Worm (Caenorhabditis elegans): ENCODE measurements around the gene F56C3.3.

Gene F56C3.3

ce11 chrX:1322997-1323396 lies 35.2 kb downstream of the F56C3.3 start (continued):
- no peak for TF ChIP-seq hlh-17 (GFP tag; optimal IDR thresholded peaks at IDR 0.05; ENCODE audit: borderline replicate concordance)
- no peak for TF ChIP-seq hlh-4 (tag; optimal IDR thresholded peaks at IDR 0.05)
- no peak for TF ChIP-seq nhr-76 (tag; optimal IDR thresholded peaks at IDR 0.05)
- peak; percentile 47 for TF ChIP-seq pax-3 (tag; optimal IDR thresholded peaks at IDR 0.05)
- no peak for TF ChIP-seq nhr-12 (tag; optimal IDR thresholded peaks at IDR 0.05)
- no peak for TF ChIP-seq F16B12.6 (tag; optimal IDR thresholded peaks at IDR 0.05)
- TF ChIP-seq isw-1 (GFP tag; IDR thresholded peaks at IDR 0.05) = peak; percentile 52
- TF ChIP-seq fos-1 (tag; optimal IDR thresholded peaks at IDR 0.05) = peak; percentile 90
- peak; percentile 97 for TF ChIP-seq fkh-10 (GFP tag; optimal IDR thresholded peaks at IDR 0.05)
- no peak for TF ChIP-seq nhr-84 (tag; optimal IDR thresholded peaks at IDR 0.05)
- peak; percentile 67 for TF ChIP-seq swsn-7 (tag; optimal IDR thresholded peaks at IDR 0.05)
- peak; percentile 67 for TF ChIP-seq nhr-20 (tag; optimal IDR thresholded peaks at IDR 0.05)
- TF ChIP-seq mab-9 (GFP tag; IDR thresholded peaks at IDR 0.05) = peak; percentile 67
- TF ChIP-seq mdl-1 (tag; optimal IDR thresholded peaks at IDR 0.05) = peak; percentile 33 to 85
- TF ChIP-seq snpc-4 (tag; optimal IDR thresholded peaks at IDR 0.05) = peak; percentile 59
- TF ChIP-seq sptf-1 (tag; optimal IDR thresholded peaks at IDR 0.05) = no peak
- TF ChIP-seq alr-1 (tag; optimal IDR thresholded peaks at IDR 0.05; ENCODE audit: borderline replicate concordance) = no peak
- peak; percentile 58 to 73 for TF ChIP-seq efl-1 (optimal IDR thresholded peaks at IDR 0.05)
- TF ChIP-seq efl-1 (GFP tag; optimal IDR thresholded peaks at IDR 0.05 in 1 of 2) = peak in 1 of 2 experiments; percentile 86
- TF ChIP-seq nhr-90 (tag; optimal IDR thresholded peaks at IDR 0.05; ENCODE audit: poor library complexity) = peak; percentile 71
- TF ChIP-seq Y116A8C.19 (tag; optimal IDR thresholded peaks at IDR 0.05; ENCODE audit: borderline replicate concordance) = no peak
- no peak for TF ChIP-seq ceh-90 (tag; optimal IDR thresholded peaks at IDR 0.05)
- TF ChIP-seq mef-2 (tag; optimal IDR thresholded peaks at IDR 0.05) = no peak
- TF ChIP-seq irx-1 (tag; optimal IDR thresholded peaks at IDR 0.05) = peak; percentile 73
- TF ChIP-seq ets-5 (GFP tag; IDR thresholded peaks at IDR 0.05) = no peak
- TF ChIP-seq tbx-2 (tag; optimal IDR thresholded peaks at IDR 0.05) = peak; percentile 79
- peak; percentile 65 for TF ChIP-seq ceh-8 (GFP tag; optimal IDR thresholded peaks at IDR 0.05)
- TF ChIP-seq nhr-11 (tag; optimal IDR thresholded peaks at IDR 0.05) = peak; percentile 59
- peak; percentile 27 for TF ChIP-seq blmp-1 (tag; optimal IDR thresholded peaks at IDR 0.05)
- peak; percentile 92 for TF ChIP-seq skn-1 (tag; optimal IDR thresholded peaks at IDR 0.05)
- TF ChIP-seq lir-3 (tag; optimal IDR thresholded peaks at IDR 0.05; ENCODE audit: poor library complexity) = no peak
- TF ChIP-seq C04F5.9 (tag; optimal IDR thresholded peaks at IDR 0.05) = peak; percentile 11
- TF ChIP-seq ceh-88 (GFP tag; IDR thresholded peaks at IDR 0.05) = peak; percentile 60; the same call in 1 of the 2 replicates
- TF ChIP-seq ama-1 (optimal IDR thresholded peaks at IDR 0.05) = no peak
- peak; percentile 61 for TF ChIP-seq zag-1 (tag; optimal IDR thresholded peaks at IDR 0.05)
- peak; percentile 88 for TF ChIP-seq fkh-8 (tag; optimal IDR thresholded peaks at IDR 0.05)
- no peak for TF ChIP-seq C34B4.2 (tag; optimal IDR thresholded peaks at IDR 0.05)
- peak in 2 of 3 experiments; percentile 7 to 35 for TF ChIP-seq dpl-1 (GFP tag; optimal IDR thresholded peaks at IDR 0.05)
- peak; percentile 58 for TF ChIP-seq ces-1 (GFP tag; optimal IDR thresholded peaks at IDR 0.05)
- TF ChIP-seq nhr-237 (tag; optimal IDR thresholded peaks at IDR 0.05) = peak; percentile 71
- no peak for TF ChIP-seq sup-37 (GFP tag; optimal IDR thresholded peaks at IDR 0.05)
- peak; percentile 80 for TF ChIP-seq mep-1 (tag; optimal IDR thresholded peaks at IDR 0.05)
- peak; percentile 54 to 84 for TF ChIP-seq lin-35 (GFP tag; optimal IDR thresholded peaks at IDR 0.05)
- peak; percentile 67 to 91 (median 76) for TF ChIP-seq ceh-82 (tag; optimal IDR thresholded peaks at IDR 0.05)
- no peak for TF ChIP-seq pqm-1 (tag; optimal IDR thresholded peaks at IDR 0.05)
- TF ChIP-seq nhr-28 (tag; optimal IDR thresholded peaks at IDR 0.05) = no peak
- TF ChIP-seq C16A3.4 (tag; optimal IDR thresholded peaks at IDR 0.05) = peak; percentile 89
- TF ChIP-seq ztf-11 (tag; optimal IDR thresholded peaks at IDR 0.05) = peak in 1 of 2 experiments; percentile 30
- TF ChIP-seq nhr-77 (tag; optimal IDR thresholded peaks at IDR 0.05) = peak; percentile 72
- TF ChIP-seq lin-13 (GFP tag; optimal IDR thresholded peaks at IDR 0.05) = peak; percentile 64
- TF ChIP-seq zip-4 (GFP tag; optimal IDR thresholded peaks at IDR 0.05) = no peak
